Fruit fly (Drosophila melanogaster) whole organism, wandering third instar larva: ENCODE data around the gene nbs.

Source experiments
- Abd-B ChIP-seq: fragments of >200 bp; optimal IDR thresholded peaks from 2 replicates; lab custom pipeline; 2017; ENCODE audit warnings: missing biosample characterization, missing genetic modification characterization
- Dfd ChIP-seq: fragments of >200 bp; optimal IDR thresholded peaks from 2 replicates; lab custom pipeline; 2017; ENCODE audit warnings: missing biosample characterization, missing genetic modification characterization
- GATAd ChIP-seq: sonication (Bioruptor generic); optimal IDR thresholded peaks from 2 replicates; lab custom pipeline; 2016; ENCODE audit warnings: missing biosample characterization, missing genetic modification characterization
- Hnf4 ChIP-seq: fragments of 200-800 bp; sonication (Bioruptor generic); optimal IDR thresholded peaks from 2 replicates; lab custom pipeline; 2016; ENCODE audit warnings: missing biosample characterization, mild to moderate bottlenecking, missing genetic modification characterization
- dmrt93B ChIP-seq: fragments of 200-800 bp; sonication (Bioruptor generic); optimal IDR thresholded peaks from 2 replicates; lab custom pipeline; 2018; ENCODE audit warnings: missing biosample characterization, mild to moderate bottlenecking, missing genetic modification characterization
- foxo ChIP-seq, 2 experiments: fragments of 200-800 bp; sonication (Bioruptor generic); optimal IDR thresholded peaks; 2 replicates in 1 of 2; 3 replicates in 1 of 2; lab custom pipeline; 2016 to 2017; ENCODE audit warnings: missing biosample characterization in 2 of 2, missing genetic modification characterization in 2 of 2
- fru ChIP-seq: fragments of 200-800 bp; sonication (Bioruptor generic); optimal IDR thresholded peaks from 3 replicates; lab custom pipeline; 2016; ENCODE audit warnings: missing biosample characterization, mild to moderate bottlenecking, missing genetic modification characterization
- pan ChIP-seq: fragments of >200 bp; optimal IDR thresholded peaks from 2 replicates; lab custom pipeline; 2017
- psq ChIP-seq: fragments of 200-800 bp; sonication (Bioruptor generic); optimal IDR thresholded peaks from 3 replicates; lab custom pipeline; 2017; ENCODE audit warnings: missing biosample characterization, mild to moderate bottlenecking, missing genetic modification characterization, moderate library complexity
- rgr ChIP-seq: fragments of 200-800 bp; sonication (Bioruptor generic); optimal IDR thresholded peaks from 3 replicates; lab custom pipeline; 2016; ENCODE audit warnings: missing biosample characterization, mild to moderate bottlenecking, missing genetic modification characterization
- usp ChIP-seq: fragments of >200 bp; optimal IDR thresholded peaks from 2 replicates; lab custom pipeline; 2017; ENCODE audit warnings: missing biosample characterization, missing genetic modification characterization

dm6 chr3L:9695242-9695641 is 27.8 kb downstream of the nbs start:
- TF ChIP-seq pan (no peak), GATAd (GFP tag; lab: Kevin White, UChicago) (no peak), usp (GFP tag; lab: Kevin White, UChicago) (no peak), psq (GFP tag; lab: Kevin White, UChicago) (no peak), Dfd (GFP tag; lab: Kevin White, UChicago) (no peak), Hnf4 (GFP tag; lab: Kevin White, UChicago) (no peak), rgr (GFP tag; lab: Kevin White, UChicago) (no peak), foxo (GFP tag; optimal IDR thresholded peaks at IDR 0.05; lab: Kevin White, UChicago) (no peak), Abd-B (no peak), dmrt93B (GFP tag; lab: Kevin White, UChicago) (no peak), fru (GFP tag; lab: Kevin White, UChicago) (no peak)
